Worm (Caenorhabditis elegans) whole organism, late embryonic: ENCODE measurements around the gene Y45G5AM.5.

Experiments
- C08G9.2 ChIP-seq: sonication (generic microtip); optimal IDR thresholded peaks from 2 replicates; lab custom pipeline; 2016; ENCODE audit warnings: mild to moderate bottlenecking, missing genetic modification characterization, moderate library complexity, missing compliant biosample characterization
- Y22D7AL.16 ChIP-seq: sonication (generic microtip); optimal IDR thresholded peaks from 2 replicates; lab custom pipeline; 2016; ENCODE audit warnings: missing genetic modification characterization, missing compliant biosample characterization
- ahr-1 ChIP-seq: sonication (generic microtip); optimal IDR thresholded peaks from 2 replicates; lab custom pipeline; 2016; ENCODE audit warnings: missing genetic modification characterization, missing compliant biosample characterization
- ceh-14 ChIP-seq: sonication (generic microtip); optimal IDR thresholded peaks from 2 replicates; lab custom pipeline; 2016; ENCODE audit warnings: missing genotype, missing genetic modification characterization, missing compliant biosample characterization
- ceh-2 ChIP-seq: sonication (generic microtip); optimal IDR thresholded peaks from 2 replicates; lab custom pipeline; 2016; ENCODE audit warnings: missing genotype, missing genetic modification characterization, missing compliant biosample characterization
- che-1 ChIP-seq: sonication (generic microtip); optimal IDR thresholded peaks from 2 replicates; lab custom pipeline; 2016; ENCODE audit warnings: mild to moderate bottlenecking, missing genetic modification characterization, missing compliant biosample characterization
- dve-1 ChIP-seq: sonication (generic microtip); optimal IDR thresholded peaks from 2 replicates; lab custom pipeline; 2017; ENCODE audit warnings: antibody characterized with exemption, mild to moderate bottlenecking, missing genetic modification characterization, missing compliant biosample characterization
- elt-2 ChIP-seq: sonication (generic microtip); optimal IDR thresholded peaks from 2 replicates; lab custom pipeline; 2016; ENCODE audit warnings: missing genetic modification reagents, missing genetic modification characterization, missing compliant biosample characterization
- elt-4 ChIP-seq: sonication (generic microtip); optimal IDR thresholded peaks from 2 replicates; lab custom pipeline; 2016; ENCODE audit warnings: missing genetic modification characterization, missing compliant biosample characterization
- fax-1 ChIP-seq: sonication (generic microtip); optimal IDR thresholded peaks from 2 replicates; lab custom pipeline; 2016; ENCODE audit warnings: missing genotype, missing genetic modification characterization, missing compliant biosample characterization
- gmeb-2 ChIP-seq: sonication (generic microtip); optimal IDR thresholded peaks from 2 replicates; lab custom pipeline; 2016; ENCODE audit warnings: missing genetic modification characterization, inconsistent platforms, missing compliant biosample characterization
- hlh-13 ChIP-seq: fragments of 200-800 bp; sonication (Bioruptor generic); optimal IDR thresholded peaks from 2 replicates; lab custom pipeline; 2018; ENCODE audit warnings: mild to moderate bottlenecking, missing genetic modification characterization, missing compliant biosample characterization
- hlh-15 ChIP-seq: sonication (generic microtip); optimal IDR thresholded peaks from 2 replicates; lab custom pipeline; 2016; ENCODE audit warnings: missing genetic modification characterization, missing compliant biosample characterization
- hlh-30 ChIP-seq: sonication (generic microtip); optimal IDR thresholded peaks from 2 replicates; lab custom pipeline; 2017; ENCODE audit warnings: antibody characterized with exemption, missing genetic modification characterization, missing compliant biosample characterization; ENCODE audit not compliant: insufficient read depth
- hlh-6 ChIP-seq: sonication (generic microtip); optimal IDR thresholded peaks from 2 replicates; lab custom pipeline; 2016; ENCODE audit warnings: missing genotype, missing genetic modification characterization, missing compliant biosample characterization
- lim-6 ChIP-seq: sonication (generic microtip); optimal IDR thresholded peaks from 2 replicates; lab custom pipeline; 2016; ENCODE audit warnings: missing genetic modification characterization, missing compliant biosample characterization
- lin-11 ChIP-seq: fragments of 200-800 bp; sonication (Bioruptor generic); optimal IDR thresholded peaks from 2 replicates; lab custom pipeline; 2018; ENCODE audit warnings: mild to moderate bottlenecking, missing genetic modification characterization, missing compliant biosample characterization
- madf-2 ChIP-seq: sonication (generic microtip); optimal IDR thresholded peaks from 2 replicates; lab custom pipeline; 2017; ENCODE audit warnings: missing genetic modification characterization, missing compliant biosample characterization
- mec-3 ChIP-seq: sonication (generic microtip); optimal IDR thresholded peaks from 2 replicates; lab custom pipeline; 2016; ENCODE audit warnings: borderline replicate concordance, missing genetic modification characterization, missing compliant biosample characterization
- nfya-1 ChIP-seq: sonication (generic microtip); optimal IDR thresholded peaks from 2 replicates; lab custom pipeline; 2017; ENCODE audit warnings: missing genetic modification characterization, mild to moderate bottlenecking, missing compliant biosample characterization, antibody characterized with exemption, moderate library complexity
- nhr-11 ChIP-seq: fragments of 150-350 bp; optimal IDR thresholded peaks from 2 replicates; lab custom pipeline; 2014; ENCODE audit warnings: missing biosample characterization, missing genetic modification characterization
- nhr-232 ChIP-seq: sonication (generic microtip); optimal IDR thresholded peaks from 2 replicates; lab custom pipeline; 2016; ENCODE audit warnings: missing genetic modification characterization, missing compliant biosample characterization
- npax-4 ChIP-seq: sonication (generic microtip); optimal IDR thresholded peaks from 2 replicates; lab custom pipeline; 2016; ENCODE audit warnings: missing genetic modification characterization, missing compliant biosample characterization
- pag-3 ChIP-seq: sonication (generic microtip); optimal IDR thresholded peaks from 2 replicates; lab custom pipeline; 2016; ENCODE audit warnings: missing compliant biosample characterization, missing genetic modification characterization, borderline replicate concordance
- pat-9 ChIP-seq: fragments of 200-800 bp; sonication (Bioruptor generic); optimal IDR thresholded peaks from 2 replicates; lab custom pipeline; 2018; ENCODE audit warnings: mild to moderate bottlenecking, missing genetic modification characterization, moderate library complexity, missing compliant biosample characterization
- pha-2 ChIP-seq: sonication (generic microtip); optimal IDR thresholded peaks from 2 replicates; lab custom pipeline; 2017; ENCODE audit warnings: mild to moderate bottlenecking, missing genetic modification characterization, missing compliant biosample characterization
- pqm-1 ChIP-seq: sonication (generic microtip); optimal IDR thresholded peaks from 2 replicates; lab custom pipeline; 2016; ENCODE audit warnings: missing genetic modification characterization, missing compliant biosample characterization
- pros-1 ChIP-seq: fragments of 150-350 bp; optimal IDR thresholded peaks from 2 replicates; lab custom pipeline; 2014; ENCODE audit warnings: missing biosample characterization, missing genetic modification reagents, missing genetic modification characterization
- ref-2 ChIP-seq: sonication (generic microtip); optimal IDR thresholded peaks from 2 replicates; lab custom pipeline; 2016; ENCODE audit warnings: missing genetic modification characterization, missing compliant biosample characterization
- sdc-2 ChIP-seq: sonication (generic microtip); optimal IDR thresholded peaks from 2 replicates; lab custom pipeline; 2016; ENCODE audit warnings: missing genotype, missing genetic modification characterization, missing compliant biosample characterization
- sox-4 ChIP-seq: sonication (generic microtip); optimal IDR thresholded peaks from 2 replicates; lab custom pipeline; 2017; ENCODE audit warnings: mild to moderate bottlenecking, missing genetic modification characterization, inconsistent platforms, missing compliant biosample characterization
- syd-9 ChIP-seq: sonication (generic microtip); optimal IDR thresholded peaks from 2 replicates; lab custom pipeline; 2016; ENCODE audit warnings: mild to moderate bottlenecking, missing genetic modification characterization, moderate library complexity, missing compliant biosample characterization
- tbx-7 ChIP-seq: sonication (generic microtip); optimal IDR thresholded peaks from 2 replicates; lab custom pipeline; 2016; ENCODE audit warnings: missing genotype, missing genetic modification characterization, missing compliant biosample characterization
- ttx-3 ChIP-seq: sonication (generic microtip); optimal IDR thresholded peaks from 2 replicates; lab custom pipeline; 2016; ENCODE audit warnings: missing genetic modification reagents, missing genetic modification characterization, missing compliant biosample characterization
- unc-3 ChIP-seq, 2 experiments: fragments of 200-800 bp in 1 of 2; sonication (Bioruptor generic) in 1 of 2; sonication (generic microtip) in 1 of 2; conservative IDR thresholded peaks in 1 of 2; optimal IDR thresholded peaks in 1 of 2; 2 replicates each; pipeline versions ENCODE4 v1.3.6 to Lab custom; 2016 to 2022; ENCODE audit warnings: missing compliant biosample characterization in 2 of 2, missing genetic modification characterization in 2 of 2, missing genetic modification reagents in 1 of 2
- unc-42 ChIP-seq: sonication (generic microtip); optimal IDR thresholded peaks from 2 replicates; lab custom pipeline; 2016; ENCODE audit warnings: missing genotype, missing genetic modification characterization, missing compliant biosample characterization
- unc-55 ChIP-seq: sonication (generic microtip); optimal IDR thresholded peaks from 2 replicates; lab custom pipeline; 2017; ENCODE audit warnings: missing biosample characterization, missing genetic modification reagents, missing genetic modification characterization
- zip-5 ChIP-seq: sonication (generic microtip); optimal IDR thresholded peaks from 2 replicates; lab custom pipeline; 2016; ENCODE audit warnings: missing genetic modification characterization, missing compliant biosample characterization

Y45G5AM.5 gene

ce11 chrV:4118332-4118731 lies 41.9 kb upstream of the Y45G5AM.5 start, which contains the start of gene T05B4.9:
Gene T05B4.9, minus strand, starts transcription at chrV:4118432.
- TF ChIP-seq madf-2: no peak
- no peak for TF ChIP-seq hlh-6 (tag; lab: Kevin White, UChicago)
- no peak for TF ChIP-seq Y22D7AL.16 (tag; lab: Kevin White, UChicago)
- TF ChIP-seq pqm-1 (tag; lab: Kevin White, UChicago): no peak
- no peak for TF ChIP-seq dve-1 (tag; lab: Kevin White, UChicago)
- no peak for TF ChIP-seq ceh-14 (tag; lab: Kevin White, UChicago)
- TF ChIP-seq elt-4: no peak
- no peak for TF ChIP-seq unc-55 (GFP tag; lab: Kevin White, UChicago)

ce11 chrV:4120629-4121028 lies 39.6 kb upstream of the Y45G5AM.5 start, which contains the start of gene T05B4.10:
Gene T05B4.10, minus strand, starts transcription at chrV:4120729.
- TF ChIP-seq nfya-1 (tag; lab: Kevin White, UChicago) (no peak), fax-1 (tag; lab: Kevin White, UChicago) (no peak), pha-2 (no peak), unc-3 (GFP tag; conservative IDR thresholded peaks at IDR 0.05; lab: Robert Waterston, UW) (no peak), unc-3 (tag; optimal IDR thresholded peaks at IDR 0.05; lab: Kevin White, UChicago) (no peak), mec-3 (tag; lab: Kevin White, UChicago) (no peak)

ce11 chrV:4122415-4122814 lies 37.8 kb upstream of the Y45G5AM.5 start, which contains the start of gene phat-5:
Gene phat-5, minus strand, starts transcription at chrV:4122515.
- TF ChIP-seq ceh-2 (tag; lab: Kevin White, UChicago) (no peak), ref-2 (no peak), nhr-232 (tag; lab: Kevin White, UChicago) (no peak), elt-2 (no peak), tbx-7 (tag; lab: Kevin White, UChicago) (no peak), nhr-11 (tag; lab: Kevin White, UChicago) (no peak), ttx-3 (tag; lab: Kevin White, UChicago) (no peak), gmeb-2 (no peak), npax-4 (tag; lab: Kevin White, UChicago) (no peak), ceh-14 (tag; lab: Kevin White, UChicago) (no peak), nfya-1 (tag; lab: Kevin White, UChicago) (no peak), che-1 (tag; lab: Kevin White, UChicago) (no peak), ahr-1 (tag; lab: Kevin White, UChicago) (no peak), pha-2 (no peak), hlh-30 (tag; lab: Kevin White, UChicago) (no peak), pag-3 (tag; lab: Kevin White, UChicago) (no peak), pros-1 (tag; lab: Kevin White, UChicago) (no peak)

ce11 chrV:4125552-4126084 lies 34.6 kb upstream of the Y45G5AM.5 start, which contains the start of gene T05B4.12:
Gene T05B4.12, minus strand, starts transcription at chrV:4126034.
- no peak for TF ChIP-seq mec-3 (tag; lab: Kevin White, UChicago)
- TF ChIP-seq syd-9: no peak
- TF ChIP-seq lim-6: no peak
- TF ChIP-seq pat-9 (tag; lab: Kevin White, UChicago): no peak
- TF ChIP-seq unc-3 (GFP tag; conservative IDR thresholded peaks at IDR 0.05; lab: Robert Waterston, UW): no peak
- no peak for TF ChIP-seq unc-3 (tag; optimal IDR thresholded peaks at IDR 0.05; lab: Kevin White, UChicago)
- no peak for TF ChIP-seq pros-1 (tag; lab: Kevin White, UChicago)
- no peak for TF ChIP-seq hlh-6 (tag; lab: Kevin White, UChicago)
- TF ChIP-seq sdc-2 (tag; lab: Kevin White, UChicago): no peak
- TF ChIP-seq unc-42: no peak
- TF ChIP-seq lin-11 (tag; lab: Kevin White, UChicago): no peak
- no peak for TF ChIP-seq zip-5 (tag; lab: Kevin White, UChicago)
- TF ChIP-seq hlh-13: no peak
- no peak for TF ChIP-seq sox-4 (tag; lab: Kevin White, UChicago)
- no peak for TF ChIP-seq hlh-15 (tag; lab: Kevin White, UChicago)
- no peak for TF ChIP-seq C08G9.2 (tag; lab: Kevin White, UChicago)
- TF ChIP-seq Y22D7AL.16 (tag; lab: Kevin White, UChicago): no peak
- TF ChIP-seq, all 69 proteins: peak for 0
